Fruit fly (Drosophila melanogaster): ENCODE data around the gene CG34299.

Gene CG34299

DNA sequence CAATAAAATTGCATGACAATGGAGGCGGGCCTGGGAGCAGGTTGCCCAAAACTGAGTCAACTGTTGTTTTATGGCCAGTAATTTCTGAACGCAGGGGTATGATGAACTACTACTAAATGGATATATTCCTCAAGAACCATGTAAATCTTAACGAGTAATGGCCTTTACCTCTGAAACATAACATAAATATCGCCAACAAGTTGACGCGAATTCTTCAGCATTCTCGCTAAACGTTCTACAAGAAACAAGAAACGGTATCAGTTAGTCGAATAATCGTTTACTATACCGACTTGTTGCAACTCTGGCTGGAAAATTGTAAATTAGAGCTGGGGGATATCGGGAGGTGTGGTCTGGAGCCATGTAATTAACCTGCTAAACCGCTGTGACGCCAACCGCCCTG lies 19.4 kb downstream of the CG34299 start (continued):
- TF ChIP-seq CG10631 (GFP tag; optimal IDR thresholded peaks at IDR 0.05), result peak; percentile 39
- TF ChIP-seq vri (GFP tag; optimal IDR thresholded peaks at IDR 0.05), result no peak
- peak; percentile 9 for TF ChIP-seq Ets96B (tag; optimal IDR thresholded peaks at IDR 0.05)
- peak; percentile 40 for TF ChIP-seq CG3919 (GFP tag; optimal IDR thresholded peaks at IDR 0.05)
- TF ChIP-seq CG16779 (tag; optimal IDR thresholded peaks at IDR 0.05), result no peak
- peak; percentile 13 for TF ChIP-seq Sox102F (GFP tag; optimal IDR thresholded peaks at IDR 0.05)
- peak; percentile 47 for TF ChIP-seq esn (GFP tag; optimal IDR thresholded peaks at IDR 0.05)
- TF ChIP-seq topi (GFP tag; optimal IDR thresholded peaks at IDR 0.05), result peak; percentile 49
- no peak for TF ChIP-seq salr (GFP tag; optimal IDR thresholded peaks at IDR 0.05)
- no peak for TF ChIP-seq fd85E (GFP tag; optimal IDR thresholded peaks at IDR 0.05)
- TF ChIP-seq dsx (GFP tag; optimal IDR thresholded peaks at IDR 0.05; ENCODE audit: poor library complexity, severe bottlenecking), result peak; percentile 4
- peak; percentile 62 for TF ChIP-seq Met (GFP tag; optimal IDR thresholded peaks at IDR 0.05)
- peak; percentile 50 for TF ChIP-seq CG7368 (GFP tag; optimal IDR thresholded peaks at IDR 0.05)
- TF ChIP-seq achi (GFP tag; optimal IDR thresholded peaks at IDR 0.05), result peak; percentile 12
- peak; percentile 31 for TF ChIP-seq CG8319 (GFP tag; optimal IDR thresholded peaks at IDR 0.05)
- peak; percentile 64 for TF ChIP-seq svp (GFP tag)
- peak; percentile 38 for TF ChIP-seq CG32006 (GFP tag; optimal IDR thresholded peaks at IDR 0.05)
- TF ChIP-seq CG8632 (GFP tag; optimal IDR thresholded peaks at IDR 0.05), result peak; percentile 27
- no peak for TF ChIP-seq ss (GFP tag; optimal IDR thresholded peaks at IDR 0.05)
- peak; percentile 8 for TF ChIP-seq lz (GFP tag; optimal IDR thresholded peaks at IDR 0.05)

DNA sequence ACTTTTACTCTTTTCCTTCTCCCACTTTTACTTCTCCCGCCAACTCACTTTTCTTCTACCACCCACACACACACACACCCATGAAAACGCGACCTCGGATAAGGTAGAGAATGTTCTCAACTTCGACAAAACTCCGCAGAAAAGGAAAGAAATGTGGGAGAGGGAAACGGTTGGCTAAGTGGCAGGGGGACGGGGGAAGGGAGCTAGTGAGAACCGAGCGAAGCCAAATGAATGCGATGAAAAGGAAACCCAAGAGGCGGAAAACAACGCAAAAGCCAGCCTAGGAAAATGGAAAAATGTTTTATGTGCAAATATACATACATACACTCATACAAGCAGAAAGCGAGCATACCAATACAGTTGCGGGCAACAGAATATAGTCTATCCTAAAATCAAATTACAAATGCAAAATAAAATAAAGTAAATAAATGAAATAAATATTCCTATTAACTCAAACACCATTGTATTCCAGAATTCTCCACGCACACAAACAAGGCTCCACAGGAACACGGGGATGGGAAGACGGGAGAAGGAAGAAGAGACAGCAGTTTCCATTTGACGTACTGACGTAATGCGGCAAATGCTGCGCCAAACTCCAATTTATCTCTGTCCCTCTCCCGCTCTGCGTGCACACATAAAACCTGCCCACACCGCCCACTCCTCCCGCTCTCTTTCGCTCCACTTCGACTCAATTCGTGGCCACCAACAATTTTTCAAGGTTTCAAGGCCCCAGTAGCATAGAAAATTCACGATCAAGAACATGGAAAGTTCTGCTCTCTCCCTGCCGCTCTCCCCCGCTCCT lies 21.1 kb downstream of the CG34299 start:
- TF ChIP-seq CG4318 (GFP tag; optimal IDR thresholded peaks at IDR 0.05) (peak; percentile 62), CG1621 (tag; optimal IDR thresholded peaks at IDR 0.05) (peak; percentile 58), CG6163 (GFP tag; IDR thresholded peaks at IDR 0.05) (peak; percentile 62), Gug (GFP tag; IDR thresholded peaks at IDR 0.05) (peak; percentile 12; the same call in 1 of the 2 replicates), CG11762 (GFP tag; optimal IDR thresholded peaks at IDR 0.05; ENCODE audit: insufficient read depth) (peak; percentile 18), fd85E (GFP tag; optimal IDR thresholded peaks at IDR 0.05) (no peak), Hr38 (GFP tag; optimal IDR thresholded peaks at IDR 0.05) (no peak), CG32006 (GFP tag; optimal IDR thresholded peaks at IDR 0.05) (peak; percentile 75), Sox15 (GFP tag; optimal IDR thresholded peaks at IDR 0.05) (no peak), Eip75B (GFP tag; optimal IDR thresholded peaks at IDR 0.05) (peak; percentile 56), CG16779 (tag; optimal IDR thresholded peaks at IDR 0.05) (no peak), vri (GFP tag; optimal IDR thresholded peaks at IDR 0.05) (peak; percentile 90), Ets96B (tag; optimal IDR thresholded peaks at IDR 0.05) (peak; percentile 63), Blimp-1 (GFP tag; optimal IDR thresholded peaks at IDR 0.05) (no peak), CG3032 (tag; optimal IDR thresholded peaks at IDR 0.05) (peak; percentile 65), CG10669 (GFP tag; optimal IDR thresholded peaks at IDR 0.05) (peak; percentile 52), net (GFP tag; optimal IDR thresholded peaks at IDR 0.05) (no peak), achi (GFP tag; optimal IDR thresholded peaks at IDR 0.05) (peak; percentile 59), Met (GFP tag; optimal IDR thresholded peaks at IDR 0.05) (no peak), Smox (GFP tag; optimal IDR thresholded peaks at IDR 0.05) (no peak), Hr4 (GFP tag; optimal IDR thresholded peaks at IDR 0.05) (peak; percentile 55), CG3919 (GFP tag; optimal IDR thresholded peaks at IDR 0.05) (peak; percentile 56), CG7368 (GFP tag; optimal IDR thresholded peaks at IDR 0.05) (peak; percentile 6), CG10631 (GFP tag; optimal IDR thresholded peaks at IDR 0.05) (peak; percentile 64), salr (GFP tag; optimal IDR thresholded peaks at IDR 0.05) (peak in 1 of 2 experiments; percentile 15), ss (GFP tag; optimal IDR thresholded peaks at IDR 0.05) (peak; percentile 49 to 61), spab (GFP tag; optimal IDR thresholded peaks at IDR 0.05) (peak; percentile 66), CG8319 (GFP tag; optimal IDR thresholded peaks at IDR 0.05) (peak; percentile 14), cyc (GFP tag; optimal IDR thresholded peaks at IDR 0.05) (no peak), Ets21C (GFP tag; optimal IDR thresholded peaks at IDR 0.05) (peak; percentile 7), fkh (GFP tag; optimal IDR thresholded peaks at IDR 0.05) (no peak), CG11294 (GFP tag; IDR thresholded peaks at IDR 0.05) (no peak), CG6854 (GFP tag; optimal IDR thresholded peaks at IDR 0.05) (peak; percentile 40), CG6276 (GFP tag; optimal IDR thresholded peaks at IDR 0.05) (peak; percentile 52), CG11902 (GFP tag; optimal IDR thresholded peaks at IDR 0.05) (no peak), dac (GFP tag; optimal IDR thresholded peaks at IDR 0.05) (peak; percentile 25), svp (GFP tag) (peak; percentile 46), dsx (GFP tag; optimal IDR thresholded peaks at IDR 0.05; ENCODE audit: poor library complexity, severe bottlenecking) (peak; percentile 27), Sox14 (GFP tag; optimal IDR thresholded peaks at IDR 0.05) (peak; percentile 34), Lpt (GFP tag; optimal IDR thresholded peaks at IDR 0.05) (peak; percentile 55)

All from whole organism, prepupa.